Worm (Caenorhabditis elegans) whole organism, L3 larva: ENCODE results near the gene clec-123.

Experiments
- elt-3 ChIP-seq, 3 experiments: fragments of 150-350 bp in 1 of 3; sonication (generic microtip) in 2 of 3; optimal IDR thresholded peaks; 2 replicates in 2 of 3; 4 replicates in 1 of 3; lab custom pipeline; 2014 to 2017; ENCODE audit warnings: missing biosample characterization in 3 of 3, missing genetic modification characterization in 3 of 3
- nhr-12 ChIP-seq: fragments of 150-350 bp; optimal IDR thresholded peaks from 2 replicates; lab custom pipeline; 2014; ENCODE audit warnings: missing biosample characterization, missing genetic modification characterization
- nhr-237 ChIP-seq: fragments of 150-350 bp; optimal IDR thresholded peaks from 2 replicates; lab custom pipeline; 2014; ENCODE audit warnings: missing biosample characterization, missing genetic modification characterization
- nhr-28 ChIP-seq: fragments of 150-350 bp; optimal IDR thresholded peaks from 2 replicates; lab custom pipeline; 2014; ENCODE audit warnings: missing biosample characterization, missing genetic modification characterization
- pha-4 ChIP-seq: fragments of 150-350 bp; optimal IDR thresholded peaks from 2 replicates; lab custom pipeline; 2014; ENCODE audit warnings: missing biosample characterization, missing genetic modification reagents, missing genetic modification characterization
- snpc-4 ChIP-seq: fragments of 150-350 bp; optimal IDR thresholded peaks from 2 replicates; lab custom pipeline; 2014; ENCODE audit warnings: missing biosample characterization, missing genetic modification characterization

DNA sequence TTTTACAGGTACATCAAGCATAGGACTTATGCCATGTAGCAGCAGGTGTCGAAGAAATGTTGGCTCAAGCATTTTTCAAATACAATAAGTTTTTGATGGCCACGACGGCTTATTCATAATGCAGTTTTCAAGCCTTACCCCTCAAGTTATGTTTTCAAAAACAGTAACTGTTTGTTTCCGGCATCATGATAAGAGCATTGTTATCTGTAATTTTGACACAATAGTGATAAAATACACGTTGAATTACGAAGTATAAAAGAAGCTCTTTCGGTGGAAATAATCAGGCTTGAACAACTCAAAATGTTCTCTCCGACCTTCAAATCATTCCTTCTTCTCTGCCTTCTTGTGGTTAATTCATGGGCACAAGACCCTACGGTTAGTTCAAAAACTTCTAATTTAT, 12.0 kb upstream of the clec-123 start, which contains the start of gene clec-121:
- TF ChIP-seq nhr-237 (tag; lab: Kevin White, UChicago) (no peak), pha-4 (tag; lab: Kevin White, UChicago) (no peak), elt-3 (tag; optimal IDR thresholded peaks at IDR 0.05; lab: Kevin White, UChicago) (no peak), snpc-4 (tag; lab: Kevin White, UChicago) (no peak), nhr-12 (tag; lab: Kevin White, UChicago) (no peak), nhr-28 (tag; lab: Kevin White, UChicago) (no peak)
